Worm (Caenorhabditis elegans) whole organism, young adult: ENCODE results near the gene T24H7.2.

Experiments used
- C06A6.2 ChIP-seq: fragments of 200-800 bp; sonication (Bioruptor generic); conservative IDR thresholded peaks from 2 replicates; pipeline ENCODE4 v1.3.6; 2022; ENCODE audit warnings: missing genetic modification characterization, missing compliant biosample characterization
- T26A5.8 ChIP-seq: sonication (generic microtip); optimal IDR thresholded peaks from 2 replicates; lab custom pipeline; 2016; ENCODE audit warnings: missing genetic modification characterization, missing compliant biosample characterization
- cebp-1 ChIP-seq, 2 experiments: fragments of 200-800 bp in 1 of 2; sonication (Bioruptor generic) in 1 of 2; sonication (generic microtip) in 1 of 2; IDR thresholded peaks in 1 of 2; optimal IDR thresholded peaks in 1 of 2; 2 replicates each; pipeline versions ENCODE4 v1.3.6 to Lab custom; 2017 to 2022; ENCODE audit warnings: missing compliant biosample characterization in 2 of 2, missing genetic modification characterization in 2 of 2, mild to moderate bottlenecking in 1 of 2, missing genetic modification reagents in 1 of 2, moderate library complexity in 1 of 2
- egrh-3 ChIP-seq: fragments of 200-800 bp; sonication (Bioruptor generic); IDR thresholded peaks from 2 replicates; pipeline ENCODE4 v1.3.6; 2022; ENCODE audit warnings: missing genetic modification reagents, missing genetic modification characterization, missing compliant biosample characterization
- hlh-12 ChIP-seq: sonication (generic microtip); optimal IDR thresholded peaks from 2 replicates; lab custom pipeline; 2016; ENCODE audit warnings: missing genetic modification characterization, missing compliant biosample characterization
- hrde-1 ChIP-seq: sonication (generic microtip); optimal IDR thresholded peaks from 2 replicates; lab custom pipeline; 2016; ENCODE audit warnings: missing genetic modification characterization, mild to moderate bottlenecking, missing compliant biosample characterization, moderate library complexity, missing genotype, missing genetic modification reagents, borderline replicate concordance
- lin-26 ChIP-seq: fragments of 200-800 bp; sonication (Bioruptor generic); IDR thresholded peaks from 2 replicates; pipeline ENCODE4 v1.3.6; 2022; ENCODE audit warnings: missing genetic modification reagents, missing genetic modification characterization, missing compliant biosample characterization
- nfya-1 ChIP-seq: sonication (generic microtip); optimal IDR thresholded peaks from 2 replicates; lab custom pipeline; 2017; ENCODE audit warnings: antibody characterized with exemption, missing compliant biosample characterization, missing genetic modification characterization, borderline replicate concordance; ENCODE audit not compliant: insufficient read depth
- nhr-80 ChIP-seq: sonication (generic microtip); optimal IDR thresholded peaks from 2 replicates; lab custom pipeline; 2016; ENCODE audit warnings: missing genetic modification characterization, missing compliant biosample characterization
- ztf-18 ChIP-seq: sonication (generic microtip); optimal IDR thresholded peaks from 2 replicates; lab custom pipeline; 2016; ENCODE audit warnings: missing genotype, mild to moderate bottlenecking, missing genetic modification characterization, missing compliant biosample characterization
- ztf-25 ChIP-seq: fragments of 200-800 bp; sonication (Bioruptor generic); IDR thresholded peaks from 2 replicates; pipeline ENCODE4 v1.3.6; 2022; ENCODE audit warnings: missing genetic modification reagents, missing genetic modification characterization, missing compliant biosample characterization

The T24H7.2 gene

DNA sequence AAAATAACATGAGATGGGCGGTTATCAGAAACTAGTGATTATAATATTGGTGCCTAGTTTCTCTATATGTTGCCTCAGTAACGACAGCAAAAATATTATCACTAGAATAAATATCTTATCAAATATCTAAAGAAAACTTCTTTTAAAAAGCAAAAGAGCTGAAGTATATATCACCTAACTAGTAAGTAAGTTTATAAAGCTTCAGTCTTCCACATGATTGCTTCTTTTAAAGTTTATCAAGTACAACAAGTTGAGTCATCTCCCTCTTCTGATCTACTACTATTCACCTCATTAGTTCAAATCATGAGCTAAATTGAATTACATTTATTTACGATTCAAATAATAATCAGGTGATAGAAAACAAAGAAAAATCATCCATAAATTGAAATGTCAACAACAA lies 41.0 kb downstream of the T24H7.2 start (continued):
- TF ChIP-seq ztf-18 (tag; lab: Kevin White, UChicago) = no peak

DNA sequence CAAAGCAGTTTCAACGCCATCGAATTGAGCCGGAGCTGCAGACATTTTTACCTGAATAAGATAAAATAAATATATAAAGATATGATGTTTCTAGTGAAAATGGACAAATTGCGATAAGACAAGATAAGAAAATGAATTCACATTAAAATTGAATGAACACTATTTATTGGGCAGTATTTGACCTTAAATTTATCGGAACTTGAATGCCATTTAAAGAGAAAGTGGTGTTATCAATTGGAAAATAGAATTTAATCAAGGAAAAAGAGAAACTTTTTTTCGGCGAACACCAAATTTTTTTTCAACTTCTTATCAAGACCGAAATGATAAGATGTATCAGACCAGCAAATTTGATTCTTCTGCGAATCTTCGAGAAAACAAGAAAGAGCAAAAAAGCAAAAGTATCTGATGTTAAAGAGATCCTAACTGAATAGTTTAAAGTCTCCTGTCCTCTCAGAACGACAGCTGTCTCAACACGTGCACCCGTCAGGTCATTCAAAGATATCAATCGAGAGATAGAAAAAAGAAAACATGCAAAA lies 43.0 kb downstream of the T24H7.2 start, which contains the start of gene upb-1:
TSS of gene upb-1 (minus strand) at position 51 of the 536 bp plus-strand sequence.
- no peak for TF ChIP-seq cebp-1 (GFP tag; IDR thresholded peaks at IDR 0.05; lab: Robert Waterston, UW)
- no peak for TF ChIP-seq cebp-1 (tag; optimal IDR thresholded peaks at IDR 0.05; lab: Kevin White, UChicago)
- TF ChIP-seq nhr-80 (tag; lab: Kevin White, UChicago) = peak; percentile 32
- no peak for TF ChIP-seq C06A6.2 (GFP tag; lab: Robert Waterston, UW)

ce11 chrII:6292527-6292926 lies 45.4 kb downstream of the T24H7.2 start, which contains the start of gene nyn-3:
Gene nyn-3, minus strand, starts transcription at chrII:6292627.
- TF ChIP-seq hrde-1 (tag; lab: Kevin White, UChicago) = no peak
- TF ChIP-seq lin-26 (GFP tag; lab: Robert Waterston, UW) = no peak
- no peak for TF ChIP-seq egrh-3
- no peak for TF ChIP-seq hlh-12 (tag; lab: Kevin White, UChicago)

DNA sequence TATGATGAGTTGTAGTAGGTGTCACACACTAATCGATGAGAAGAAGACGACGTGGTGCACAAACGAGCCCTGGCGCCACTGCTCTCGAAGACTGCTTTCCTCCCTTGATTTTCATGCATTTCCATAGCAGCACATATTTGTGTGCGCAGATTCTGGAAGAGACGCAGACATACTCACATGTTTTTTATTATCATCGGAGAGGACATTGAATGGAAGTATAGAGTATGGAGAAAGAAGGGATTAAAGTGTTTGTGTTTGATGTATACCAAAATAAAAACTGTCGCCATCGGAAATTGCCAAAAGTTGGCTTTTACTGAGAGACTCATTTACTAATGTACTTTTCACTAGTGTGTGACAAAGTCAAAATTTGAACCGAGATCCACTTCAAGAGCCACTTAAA lies 47.1 kb downstream of the T24H7.2 start, which contains the start of gene mps-1:
TSS of gene mps-1 (minus strand) at position 101 of the 400 bp plus-strand sequence.
- TF ChIP-seq T26A5.8 (tag; lab: Kevin White, UChicago) (no peak), ztf-25 (GFP tag; lab: Robert Waterston, UW) (no peak), nfya-1 (tag; lab: Kevin White, UChicago) (no peak)
